Fruit fly (Drosophila melanogaster) whole organism: ENCODE results near the gene CG12560.

Experiments
- Dll ChIP-seq: fragments of >200 bp; optimal IDR thresholded peaks from 2 replicates; lab custom pipeline; 2017
- pan ChIP-seq: fragments of >200 bp; optimal IDR thresholded peaks from 2 replicates; lab custom pipeline; 2017
- psq ChIP-seq: fragments of >200 bp; optimal IDR thresholded peaks from 2 replicates; lab custom pipeline; 2017

- TF ChIP-seq pan (lab: Kevin White, UChicago), result no peak
- no peak for TF ChIP-seq Dll (lab: Kevin White, UChicago)
- TF ChIP-seq psq (lab: Kevin White, UChicago), result no peak
Measured at dm6 chr2L:7971423-7971822, 37.9 kb downstream of the CG12560 start.
